Worm (Caenorhabditis elegans) whole organism, young adult: ENCODE measurements around the gene B0280.7.

ENCODE experiments used
- C06A6.2 ChIP-seq: fragments of 200-800 bp; sonication (Bioruptor generic); conservative IDR thresholded peaks from 2 replicates; pipeline ENCODE4 v1.3.6; 2022; ENCODE audit warnings: missing genetic modification characterization, missing compliant biosample characterization
- D2030.7 ChIP-seq: fragments of 200-800 bp; sonication (Bioruptor generic); IDR thresholded peaks from 2 replicates; pipeline ENCODE4 v1.3.6; 2022; ENCODE audit warnings: missing genetic modification reagents, missing genetic modification characterization, missing compliant biosample characterization
- F22D6.2 ChIP-seq: sonication (generic microtip); optimal IDR thresholded peaks from 2 replicates; lab custom pipeline; 2016; ENCODE audit warnings: mild to moderate bottlenecking, missing genetic modification characterization, missing compliant biosample characterization
- F23B12.7 ChIP-seq: sonication (generic microtip); optimal IDR thresholded peaks from 2 replicates; lab custom pipeline; 2017; ENCODE audit warnings: missing genetic modification characterization, mild to moderate bottlenecking, missing compliant biosample characterization, antibody characterized with exemption, moderate library complexity; ENCODE audit not compliant: insufficient read depth
- F33H1.4 ChIP-seq: fragments of 200-800 bp; sonication (Bioruptor generic); IDR thresholded peaks from 2 replicates; pipeline ENCODE4 v1.3.6; 2022; ENCODE audit warnings: missing genetic modification reagents, missing genetic modification characterization, missing compliant biosample characterization
- F57C9.4 ChIP-seq: sonication (generic microtip); optimal IDR thresholded peaks from 2 replicates; lab custom pipeline; 2017; ENCODE audit warnings: mild to moderate bottlenecking, missing genetic modification characterization, missing compliant biosample characterization
- K11D2.4 ChIP-seq: fragments of 200-800 bp; sonication (Bioruptor generic); IDR thresholded peaks from 2 replicates; pipeline ENCODE4 v1.3.6; 2022; ENCODE audit warnings: missing genetic modification reagents, missing genetic modification characterization, missing compliant biosample characterization
- K12H6.12 ChIP-seq: fragments of 200-800 bp; sonication (Bioruptor generic); optimal IDR thresholded peaks from 2 replicates; lab custom pipeline; 2018; ENCODE audit warnings: mild to moderate bottlenecking, missing genetic modification characterization, missing compliant biosample characterization
- T07F8.4 ChIP-seq: sonication (generic microtip); optimal IDR thresholded peaks from 2 replicates; lab custom pipeline; 2016; ENCODE audit warnings: mild to moderate bottlenecking, missing genetic modification characterization, moderate library complexity, missing compliant biosample characterization
- T26A5.8 ChIP-seq: sonication (generic microtip); optimal IDR thresholded peaks from 2 replicates; lab custom pipeline; 2016; ENCODE audit warnings: missing genetic modification characterization, missing compliant biosample characterization
- Y53F4B.3 ChIP-seq: fragments of 200-800 bp; sonication (Bioruptor generic); IDR thresholded peaks from 2 replicates; pipeline ENCODE4 v1.3.6; 2022; ENCODE audit warnings: missing genetic modification reagents, missing genetic modification characterization, missing compliant biosample characterization
- Y95B8A.8 ChIP-seq: fragments of 200-800 bp; sonication (Bioruptor generic); IDR thresholded peaks from 2 replicates; pipeline ENCODE4 v1.3.6; 2022; ENCODE audit warnings: missing genetic modification reagents, missing genetic modification characterization, missing compliant biosample characterization
- ZK185.1 ChIP-seq: sonication (generic microtip); optimal IDR thresholded peaks from 2 replicates; lab custom pipeline; 2016; ENCODE audit warnings: mild to moderate bottlenecking, missing genetic modification characterization, missing compliant biosample characterization; ENCODE audit not compliant: poor library complexity, severe bottlenecking
- akir-1 ChIP-seq: fragments of 200-800 bp; sonication (Bioruptor generic); optimal IDR thresholded peaks from 2 replicates; lab custom pipeline; 2018; ENCODE audit warnings: mild to moderate bottlenecking, missing genetic modification characterization, moderate library complexity, missing compliant biosample characterization
- aptf-3 ChIP-seq: fragments of 200-800 bp; sonication (Bioruptor generic); IDR thresholded peaks from 2 replicates; pipeline ENCODE4 v1.3.6; 2022; ENCODE audit warnings: missing genetic modification characterization, missing compliant biosample characterization
- athp-1 ChIP-seq: sonication (generic microtip); optimal IDR thresholded peaks from 2 replicates; lab custom pipeline; 2017; ENCODE audit warnings: mild to moderate bottlenecking, missing genetic modification characterization, missing compliant biosample characterization
- attf-5 ChIP-seq: fragments of 200-800 bp; sonication (Bioruptor generic); optimal IDR thresholded peaks from 2 replicates; lab custom pipeline; 2018; ENCODE audit warnings: mild to moderate bottlenecking, missing genetic modification characterization, missing compliant biosample characterization
- attf-6 ChIP-seq: fragments of 200-800 bp; sonication (Bioruptor generic); IDR thresholded peaks from 2 replicates; pipeline ENCODE4 v1.3.6; 2022; ENCODE audit warnings: missing genetic modification reagents, missing genetic modification characterization, missing compliant biosample characterization
- bed-1 ChIP-seq: fragments of 200-800 bp; sonication (Bioruptor generic); IDR thresholded peaks from 2 replicates; pipeline ENCODE4 v1.3.6; 2022; ENCODE audit warnings: missing genetic modification reagents, missing genetic modification characterization, missing compliant biosample characterization
- cebp-1 ChIP-seq, 2 experiments: fragments of 200-800 bp in 1 of 2; sonication (Bioruptor generic) in 1 of 2; sonication (generic microtip) in 1 of 2; IDR thresholded peaks in 1 of 2; optimal IDR thresholded peaks in 1 of 2; 2 replicates each; pipeline versions ENCODE4 v1.3.6 to Lab custom; 2017 to 2022; ENCODE audit warnings: missing compliant biosample characterization in 2 of 2, missing genetic modification characterization in 2 of 2, mild to moderate bottlenecking in 1 of 2, missing genetic modification reagents in 1 of 2, moderate library complexity in 1 of 2
- ceh-100 ChIP-seq: fragments of 200-800 bp; sonication (Bioruptor generic); IDR thresholded peaks from 2 replicates; pipeline ENCODE4 v1.3.6; 2022; ENCODE audit warnings: missing genetic modification reagents, missing genetic modification characterization, missing compliant biosample characterization
- die-1 ChIP-seq: sonication (generic microtip); optimal IDR thresholded peaks from 2 replicates; lab custom pipeline; 2016; ENCODE audit warnings: missing genotype, mild to moderate bottlenecking, missing genetic modification characterization, missing compliant biosample characterization
- dpff-1 ChIP-seq: sonication (generic microtip); optimal IDR thresholded peaks from 2 replicates; lab custom pipeline; 2017; ENCODE audit warnings: mild to moderate bottlenecking, missing genetic modification characterization, missing compliant biosample characterization
- egl-18 ChIP-seq: fragments of 200-800 bp; sonication (Bioruptor generic); IDR thresholded peaks from 2 replicates; pipeline ENCODE4 v1.3.6; 2022; ENCODE audit warnings: missing genetic modification reagents, missing genetic modification characterization, missing compliant biosample characterization
- egrh-3 ChIP-seq: fragments of 200-800 bp; sonication (Bioruptor generic); IDR thresholded peaks from 2 replicates; pipeline ENCODE4 v1.3.6; 2022; ENCODE audit warnings: missing genetic modification reagents, missing genetic modification characterization, missing compliant biosample characterization
- gei-17 ChIP-seq: fragments of 200-800 bp; sonication (Bioruptor generic); optimal IDR thresholded peaks from 2 replicates; lab custom pipeline; 2018; ENCODE audit warnings: mild to moderate bottlenecking, missing genetic modification characterization, missing compliant biosample characterization
- him-1 ChIP-seq: sonication (generic microtip); optimal IDR thresholded peaks from 2 replicates; lab custom pipeline; 2016; ENCODE audit warnings: missing genotype, missing genetic modification reagents, missing genetic modification characterization, missing compliant biosample characterization
- hrde-1 ChIP-seq: sonication (generic microtip); optimal IDR thresholded peaks from 2 replicates; lab custom pipeline; 2016; ENCODE audit warnings: missing genetic modification characterization, mild to moderate bottlenecking, missing compliant biosample characterization, moderate library complexity, missing genotype, missing genetic modification reagents, borderline replicate concordance
- hsf-1 ChIP-seq: fragments of 200-800 bp; sonication (Bioruptor generic); IDR thresholded peaks from 2 replicates; pipeline ENCODE4 v1.3.6; 2022; ENCODE audit warnings: missing genetic modification reagents, missing genetic modification characterization, missing compliant biosample characterization
- lag-1 ChIP-seq: fragments of 200-800 bp; sonication (Bioruptor generic); IDR thresholded peaks from 2 replicates; pipeline ENCODE4 v1.3.6; 2022; ENCODE audit warnings: missing genetic modification reagents, missing genetic modification characterization, missing compliant biosample characterization
- let-526 ChIP-seq: fragments of 200-800 bp; sonication (Bioruptor generic); IDR thresholded peaks from 2 replicates; pipeline ENCODE4 v1.3.6; 2022; ENCODE audit warnings: missing genetic modification reagents, missing genetic modification characterization, missing compliant biosample characterization
- let-607 ChIP-seq, 2 experiments: fragments of 200-800 bp in 1 of 2; sonication (Bioruptor generic) in 1 of 2; sonication (generic microtip) in 1 of 2; optimal IDR thresholded peaks; 2 replicates each; lab custom pipeline; 2016 to 2018; ENCODE audit warnings: mild to moderate bottlenecking in 2 of 2, missing compliant biosample characterization in 2 of 2, missing genetic modification characterization in 2 of 2, moderate library complexity in 2 of 2, missing genotype in 1 of 2
- lin-26 ChIP-seq: fragments of 200-800 bp; sonication (Bioruptor generic); IDR thresholded peaks from 2 replicates; pipeline ENCODE4 v1.3.6; 2022; ENCODE audit warnings: missing genetic modification reagents, missing genetic modification characterization, missing compliant biosample characterization
- lin-54 ChIP-seq: fragments of 200-800 bp; sonication (Bioruptor generic); optimal IDR thresholded peaks from 2 replicates; lab custom pipeline; 2018; ENCODE audit warnings: mild to moderate bottlenecking, missing genetic modification characterization, missing compliant biosample characterization
- lsl-1 ChIP-seq: fragments of 200-800 bp; sonication (Bioruptor generic); optimal IDR thresholded peaks from 2 replicates; lab custom pipeline; 2018; ENCODE audit warnings: mild to moderate bottlenecking, missing genetic modification characterization, moderate library complexity, missing compliant biosample characterization
- madf-6 ChIP-seq: fragments of 200-800 bp; sonication (Bioruptor generic); IDR thresholded peaks from 2 replicates; pipeline ENCODE4 v1.3.6; 2022; ENCODE audit warnings: missing genetic modification reagents, missing genetic modification characterization, missing compliant biosample characterization
- madf-8 ChIP-seq: fragments of 200-800 bp; sonication (Bioruptor generic); conservative IDR thresholded peaks from 2 replicates; pipeline ENCODE4 v1.3.6; 2022; ENCODE audit warnings: missing genetic modification reagents, missing genetic modification characterization, missing compliant biosample characterization
- nfya-1 ChIP-seq: sonication (generic microtip); optimal IDR thresholded peaks from 2 replicates; lab custom pipeline; 2017; ENCODE audit warnings: antibody characterized with exemption, missing compliant biosample characterization, missing genetic modification characterization, borderline replicate concordance; ENCODE audit not compliant: insufficient read depth
- nhr-179 ChIP-seq: sonication (generic microtip); optimal IDR thresholded peaks from 2 replicates; lab custom pipeline; 2016; ENCODE audit warnings: mild to moderate bottlenecking, missing genetic modification characterization, missing compliant biosample characterization
- nhr-90 ChIP-seq: sonication (generic microtip); optimal IDR thresholded peaks from 2 replicates; lab custom pipeline; 2016; ENCODE audit warnings: missing genotype, mild to moderate bottlenecking, missing genetic modification characterization, missing compliant biosample characterization
- pha-4 ChIP-seq: fragments of 150-350 bp; sonication (generic microtip); optimal IDR thresholded peaks from 2 replicates; lab custom pipeline; 2014; ENCODE audit warnings: missing biosample characterization, missing genetic modification reagents, missing genetic modification characterization
- rec-8 ChIP-seq, 2 experiments: sonication (generic microtip); optimal IDR thresholded peaks; 2 replicates each; lab custom pipeline; 2016; ENCODE audit warnings: mild to moderate bottlenecking in 2 of 2, missing genetic modification characterization in 2 of 2, missing genetic modification reagents in 2 of 2, missing genotype in 2 of 2, missing biosample characterization in 1 of 2, missing compliant biosample characterization in 1 of 2, moderate library complexity in 1 of 2
- snpc-1.1 ChIP-seq: sonication (generic microtip); optimal IDR thresholded peaks from 2 replicates; lab custom pipeline; 2017; ENCODE audit warnings: missing genetic modification characterization, mild to moderate bottlenecking, missing compliant biosample characterization, antibody characterized with exemption, moderate library complexity, missing genotype, missing genetic modification reagents; ENCODE audit not compliant: insufficient read depth
- tbp1 ChIP-seq: fragments of 200-800 bp; sonication (Bioruptor generic); optimal IDR thresholded peaks from 2 replicates; lab custom pipeline; 2018; ENCODE audit warnings: mild to moderate bottlenecking, missing genetic modification characterization, missing compliant biosample characterization
- unc-130 ChIP-seq: sonication (generic microtip); optimal IDR thresholded peaks from 2 replicates; lab custom pipeline; 2016; ENCODE audit warnings: missing genetic modification reagents, missing genetic modification characterization, missing compliant biosample characterization
- xnd-1 ChIP-seq: sonication (generic microtip); optimal IDR thresholded peaks from 2 replicates; lab custom pipeline; 2016; ENCODE audit warnings: missing genotype, missing genetic modification reagents, missing genetic modification characterization, missing compliant biosample characterization

Gene B0280.7

ce11 chrIII:7087691-7088323 is 23.9 kb downstream of the B0280.7 start, which contains the start of gene fubl-2 (continued):
- no peak for TF ChIP-seq dpff-1 (tag; lab: Kevin White, UChicago)
- no peak for TF ChIP-seq hrde-1 (tag; lab: Kevin White, UChicago)
- no peak for TF ChIP-seq athp-1
- TF ChIP-seq hsf-1 (GFP tag; lab: Robert Waterston, UW), result no peak
- no peak for TF ChIP-seq lag-1 (GFP tag; lab: Robert Waterston, UW)
- no peak for TF ChIP-seq madf-8 (GFP tag; lab: Robert Waterston, UW)
- TF ChIP-seq K11D2.4 (GFP tag; lab: Robert Waterston, UW), result no peak; the same call in 1 of the 2 replicates
- TF ChIP-seq egrh-3 (GFP tag; lab: Robert Waterston, UW), result no peak
- TF ChIP-seq ceh-100 (GFP tag; lab: Robert Waterston, UW), result 0 out of 2 replicates have a peak, but pooled peaks have one; percentile 31
- peak in 1 of 2 experiments; percentile 14 for TF ChIP-seq let-607 (tag; optimal IDR thresholded peaks at IDR 0.05; lab: Kevin White, UChicago)
- no peak for TF ChIP-seq K12H6.12 (tag; lab: Kevin White, UChicago)
- TF ChIP-seq T26A5.8 (tag; lab: Kevin White, UChicago), result no peak
- no peak for TF ChIP-seq Y95B8A.8
- no peak for TF ChIP-seq madf-6 (GFP tag; lab: Robert Waterston, UW)
- TF ChIP-seq F23B12.7 (tag; lab: Kevin White, UChicago), result peak; percentile 27
- TF ChIP-seq akir-1 (GFP tag; lab: Kevin White, UChicago), result no peak
- no peak for TF ChIP-seq cebp-1 (GFP tag; IDR thresholded peaks at IDR 0.05; lab: Robert Waterston, UW)
- TF ChIP-seq cebp-1 (tag; optimal IDR thresholded peaks at IDR 0.05; lab: Kevin White, UChicago), result no peak
- peak in 1 of 2 experiments; percentile 26 for TF ChIP-seq rec-8 (tag; optimal IDR thresholded peaks at IDR 0.05; lab: Kevin White, UChicago)
- no peak for TF ChIP-seq xnd-1
- TF ChIP-seq aptf-3 (GFP tag; lab: Robert Waterston, UW), result no peak
- no peak for TF ChIP-seq nhr-179 (tag; lab: Kevin White, UChicago)
- peak; percentile 28 for TF ChIP-seq snpc-1.1 (tag; lab: Kevin White, UChicago)
- peak; percentile 39 for TF ChIP-seq lsl-1 (GFP tag; lab: Kevin White, UChicago)
- no peak for TF ChIP-seq tbp1 (GFP tag; lab: Kevin White, UChicago)
- no peak for TF ChIP-seq F22D6.2 (tag; lab: Kevin White, UChicago)
- TF ChIP-seq lin-54 (GFP tag; lab: Kevin White, UChicago), result no peak
- TF ChIP-seq attf-5 (GFP tag; lab: Kevin White, UChicago), result peak; percentile 4
- no peak for TF ChIP-seq attf-6 (GFP tag; lab: Robert Waterston, UW)
- TF ChIP-seq nhr-90 (tag; lab: Kevin White, UChicago), result no peak
- TF ChIP-seq pha-4 (tag; lab: Kevin White, UChicago), result no peak
- TF ChIP-seq F33H1.4 (GFP tag; lab: Robert Waterston, UW), result peak; percentile 60
- TF ChIP-seq D2030.7 (GFP tag; lab: Robert Waterston, UW), result peak; percentile 59; the same call in 1 of the 2 replicates
- no peak for TF ChIP-seq gei-17 (GFP tag; lab: Kevin White, UChicago)
- no peak for TF ChIP-seq F57C9.4 (tag; lab: Kevin White, UChicago)
- no peak for TF ChIP-seq bed-1 (GFP tag; lab: Robert Waterston, UW)
- no peak for TF ChIP-seq lin-26
- no peak for TF ChIP-seq die-1 (tag; lab: Kevin White, UChicago)
- peak; percentile 62 for TF ChIP-seq ZK185.1
- TF ChIP-seq him-1 (tag; lab: Kevin White, UChicago), result peak; percentile 5
- no peak for TF ChIP-seq Y53F4B.3
- TF ChIP-seq let-526 (GFP tag; lab: Robert Waterston, UW), result no peak
- no peak for TF ChIP-seq nfya-1 (tag; lab: Kevin White, UChicago)
- no peak for TF ChIP-seq egl-18 (GFP tag; lab: Robert Waterston, UW)
- TF ChIP-seq C06A6.2 (GFP tag; lab: Robert Waterston, UW), result no peak
- TF ChIP-seq unc-130 (GFP tag; lab: Kevin White, UChicago), result peak; percentile 49
- TF ChIP-seq T07F8.4 (tag; lab: Kevin White, UChicago), result no peak
